Worm (Caenorhabditis elegans) whole organism, midembryonic: Measurements from ENCODE around the gene ZK1290.7.

Experiments
- cog-1 ChIP-seq: sonication (generic microtip); optimal IDR thresholded peaks from 2 replicates; lab custom pipeline; 2016; ENCODE audit warnings: missing genetic modification characterization, missing compliant biosample characterization
- flt-1 ChIP-seq: fragments of 200-800 bp; sonication (Bioruptor generic); IDR thresholded peaks from 2 replicates; pipeline ENCODE4 v1.3.6; 2022; ENCODE audit warnings: missing genetic modification characterization, missing compliant biosample characterization
- klf-2 ChIP-seq: fragments of 200-800 bp; sonication (Bioruptor generic); conservative IDR thresholded peaks from 2 replicates; pipeline ENCODE4 v1.3.6; 2022; ENCODE audit warnings: missing genetic modification reagents, missing genetic modification characterization, missing compliant biosample characterization
- med-1 ChIP-seq: sonication (generic microtip); optimal IDR thresholded peaks from 2 replicates; lab custom pipeline; 2017; ENCODE audit warnings: missing genetic modification characterization, mild to moderate bottlenecking, missing compliant biosample characterization, antibody characterized with exemption, missing genetic modification reagents; ENCODE audit not compliant: insufficient read depth
- ref-1 ChIP-seq: fragments of 200-800 bp; sonication (Bioruptor generic); conservative IDR thresholded peaks from 2 replicates; pipeline ENCODE4 v1.3.6; 2022; ENCODE audit warnings: missing genetic modification reagents, missing genetic modification characterization, missing compliant biosample characterization
- tab-1 ChIP-seq: fragments of 200-800 bp; sonication (Bioruptor generic); IDR thresholded peaks from 2 replicates; pipeline ENCODE4 v1.3.6; 2022; ENCODE audit warnings: missing genetic modification characterization, missing compliant biosample characterization
- ztf-29 ChIP-seq: fragments of 200-800 bp; sonication (Bioruptor generic); IDR thresholded peaks from 2 replicates; pipeline ENCODE4 v1.3.6; 2022; ENCODE audit warnings: missing genetic modification reagents, missing genetic modification characterization, missing compliant biosample characterization

DNA sequence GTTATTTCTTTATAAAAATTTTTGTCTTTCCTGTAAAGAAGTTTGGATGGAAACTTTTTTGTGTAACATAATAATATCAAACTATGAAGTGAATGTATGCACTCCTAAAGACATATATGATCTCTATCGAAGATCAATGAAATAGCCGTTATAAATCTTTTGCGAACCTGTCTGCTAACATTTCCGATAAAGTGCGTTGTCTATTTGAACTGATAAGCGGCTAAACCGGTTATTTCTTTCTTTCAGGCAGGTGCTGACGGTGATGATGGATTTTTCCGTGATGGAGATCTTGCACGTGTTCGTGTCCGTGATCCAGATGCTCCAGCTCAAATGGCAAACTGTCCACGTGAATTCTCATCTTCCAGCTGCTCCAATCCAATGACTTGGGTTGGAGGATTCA, 6.1 kb upstream of the ZK1290.7 start:
- TF ChIP-seq cog-1 (tag; lab: Kevin White, UChicago) (no peak), med-1 (GFP tag; lab: Kevin White, UChicago) (no peak), ref-1 (GFP tag; lab: Robert Waterston, UW) (no peak), flt-1 (GFP tag; lab: Robert Waterston, UW) (no peak), ztf-29 (GFP tag; lab: Robert Waterston, UW) (no peak), klf-2 (GFP tag; lab: Robert Waterston, UW) (no peak), tab-1 (GFP tag; lab: Robert Waterston, UW) (no peak)
